Fruit fly (Drosophila melanogaster) whole organism, wandering third instar larva: ENCODE results near the gene CG4558.

Experiments
- Abd-B ChIP-seq: fragments of >200 bp; optimal IDR thresholded peaks from 2 replicates; lab custom pipeline; 2017; ENCODE audit warnings: missing biosample characterization, missing genetic modification characterization
- CG32264 ChIP-seq: fragments of 200-800 bp; sonication (Bioruptor generic); optimal IDR thresholded peaks from 2 replicates; lab custom pipeline; 2016; ENCODE audit warnings: missing biosample characterization, missing genetic modification characterization
- CG9705 ChIP-seq: fragments of 200-800 bp; sonication (Bioruptor generic); optimal IDR thresholded peaks from 2 replicates; lab custom pipeline; 2018; ENCODE audit warnings: missing biosample characterization, mild to moderate bottlenecking, missing genetic modification characterization
- CrebA ChIP-seq: fragments of 200-800 bp; sonication (Bioruptor generic); optimal IDR thresholded peaks from 2 replicates; lab custom pipeline; 2016; ENCODE audit warnings: missing biosample characterization, mild to moderate bottlenecking, missing genetic modification characterization, borderline replicate concordance
- Dfd ChIP-seq: fragments of >200 bp; optimal IDR thresholded peaks from 2 replicates; lab custom pipeline; 2017; ENCODE audit warnings: missing biosample characterization, missing genetic modification characterization
- Dif ChIP-seq: fragments of 200-275, 200-300 bp; sonication (Bioruptor generic); optimal IDR thresholded peaks from 2 replicates; lab custom pipeline; 2018; ENCODE audit warnings: missing biosample characterization, missing genetic modification characterization; ENCODE audit not compliant: partially characterized antibody
- GATAd ChIP-seq: sonication (Bioruptor generic); optimal IDR thresholded peaks from 2 replicates; lab custom pipeline; 2016; ENCODE audit warnings: missing biosample characterization, missing genetic modification characterization
- HLH106 ChIP-seq: fragments of 200-800 bp; optimal IDR thresholded peaks from 3 replicates; lab custom pipeline; 2019; ENCODE audit warnings: missing biosample characterization, mild to moderate bottlenecking, missing genetic modification characterization, moderate library complexity
- Hnf4 ChIP-seq: fragments of 200-800 bp; sonication (Bioruptor generic); optimal IDR thresholded peaks from 2 replicates; lab custom pipeline; 2016; ENCODE audit warnings: missing biosample characterization, mild to moderate bottlenecking, missing genetic modification characterization
- Hr78 ChIP-seq: fragments of >200 bp; optimal IDR thresholded peaks from 2 replicates; lab custom pipeline; 2017; ENCODE audit warnings: missing biosample characterization, missing genetic modification characterization
- Hr83 ChIP-seq: fragments of 200-300 bp; sonication (Bioruptor generic); optimal IDR thresholded peaks from 2 replicates; lab custom pipeline; 2016; ENCODE audit warnings: missing biosample characterization, mild to moderate bottlenecking, missing genetic modification characterization, moderate library complexity; ENCODE audit not compliant: poor library complexity, severe bottlenecking
- Jra ChIP-seq: sonication (Bioruptor generic); optimal IDR thresholded peaks from 2 replicates; lab custom pipeline; 2016; ENCODE audit warnings: missing biosample characterization, missing genetic modification characterization
- Mio ChIP-seq: sonication (Bioruptor generic); optimal IDR thresholded peaks from 2 replicates; lab custom pipeline; 2016; ENCODE audit warnings: missing biosample characterization, missing genetic modification characterization
- Myc ChIP-seq: fragments of >200 bp; optimal IDR thresholded peaks from 2 replicates; lab custom pipeline; 2017
- N ChIP-seq: fragments of >200 bp; optimal IDR thresholded peaks from 2 replicates; lab custom pipeline; 2018; ENCODE audit warnings: missing biosample characterization, missing external identifiers, missing genetic modification characterization
- OdsH ChIP-seq: fragments of 200-800 bp; sonication (Bioruptor generic); optimal IDR thresholded peaks from 2 replicates; lab custom pipeline; 2016; ENCODE audit warnings: missing biosample characterization, mild to moderate bottlenecking, missing genetic modification characterization
- Rel ChIP-seq, 2 experiments: fragments of 200-800 bp; sonication (Bioruptor generic) in 1 of 2; optimal IDR thresholded peaks; 2 replicates in 1 of 2; 3 replicates in 1 of 2; lab custom pipeline; 2016 to 2019; ENCODE audit warnings: mild to moderate bottlenecking in 2 of 2, missing biosample characterization in 2 of 2, missing genetic modification characterization in 2 of 2, moderate library complexity in 1 of 2
- Sp1 ChIP-seq: fragments of 200-800 bp; sonication (Bioruptor generic); optimal IDR thresholded peaks from 3 replicates; lab custom pipeline; 2019; ENCODE audit warnings: missing biosample characterization, mild to moderate bottlenecking, missing genetic modification characterization, moderate library complexity
- Vsx2 ChIP-seq: fragments of 200-300, 225-300 bp; sonication (Bioruptor generic); optimal IDR thresholded peaks from 2 replicates; lab custom pipeline; 2018; ENCODE audit warnings: missing biosample characterization, missing genetic modification characterization; ENCODE audit not compliant: partially characterized antibody
- br ChIP-seq: fragments of 200-800 bp; sonication (Bioruptor generic); optimal IDR thresholded peaks from 2 replicates; lab custom pipeline; 2016; ENCODE audit warnings: missing biosample characterization, missing genetic modification characterization
- brk ChIP-seq: fragments of 200-800 bp; sonication (Bioruptor generic); optimal IDR thresholded peaks from 2 replicates; lab custom pipeline; 2016; ENCODE audit warnings: missing biosample characterization, mild to moderate bottlenecking, missing genetic modification characterization
- dl ChIP-seq, 2 experiments: fragments of 175-275, 200-275 bp in 1 of 2; fragments of 200-275 bp in 1 of 2; sonication (Bioruptor generic); optimal IDR thresholded peaks; lab custom pipeline; 2018; ENCODE audit warnings: mild to moderate bottlenecking in 2 of 2, missing biosample characterization in 2 of 2, missing genetic modification characterization in 2 of 2, moderate library complexity in 2 of 2; ENCODE audit not compliant: partially characterized antibody in 2 of 2, insufficient read depth in 1 of 2
- dmrt93B ChIP-seq: fragments of 200-800 bp; sonication (Bioruptor generic); optimal IDR thresholded peaks from 2 replicates; lab custom pipeline; 2018; ENCODE audit warnings: missing biosample characterization, mild to moderate bottlenecking, missing genetic modification characterization
- dsf ChIP-seq: sonication (Bioruptor generic); optimal IDR thresholded peaks from 2 replicates; lab custom pipeline; 2016; ENCODE audit warnings: missing biosample characterization, missing genetic modification characterization, borderline replicate concordance
- ey ChIP-seq: fragments of 200-800 bp; sonication (Bioruptor generic); optimal IDR thresholded peaks from 2 replicates; lab custom pipeline; 2016; ENCODE audit warnings: missing biosample characterization, missing genetic modification characterization
- foxo ChIP-seq, 2 experiments: fragments of 200-800 bp; sonication (Bioruptor generic); optimal IDR thresholded peaks; 2 replicates in 1 of 2; 3 replicates in 1 of 2; lab custom pipeline; 2016 to 2017; ENCODE audit warnings: missing biosample characterization in 2 of 2, missing genetic modification characterization in 2 of 2
- fru ChIP-seq: fragments of 200-800 bp; sonication (Bioruptor generic); optimal IDR thresholded peaks from 3 replicates; lab custom pipeline; 2016; ENCODE audit warnings: missing biosample characterization, mild to moderate bottlenecking, missing genetic modification characterization
- h ChIP-seq: fragments of 200-800 bp; sonication (Bioruptor generic); optimal IDR thresholded peaks from 3 replicates; lab custom pipeline; 2016; ENCODE audit warnings: missing biosample characterization, mild to moderate bottlenecking, missing genetic modification characterization
- jim ChIP-seq: fragments of 175-275, 200-325 bp; sonication (Bioruptor generic); optimal IDR thresholded peaks from 2 replicates; lab custom pipeline; 2016; ENCODE audit warnings: missing biosample characterization, mild to moderate bottlenecking, missing genetic modification characterization
- lola ChIP-seq: fragments of >200 bp; optimal IDR thresholded peaks from 2 replicates; lab custom pipeline; 2017; ENCODE audit warnings: missing biosample characterization, missing genetic modification characterization
- pan ChIP-seq: fragments of >200 bp; optimal IDR thresholded peaks from 2 replicates; lab custom pipeline; 2017
- psq ChIP-seq: fragments of 200-800 bp; sonication (Bioruptor generic); optimal IDR thresholded peaks from 3 replicates; lab custom pipeline; 2017; ENCODE audit warnings: missing biosample characterization, mild to moderate bottlenecking, missing genetic modification characterization, moderate library complexity
- rgr ChIP-seq: fragments of 200-800 bp; sonication (Bioruptor generic); optimal IDR thresholded peaks from 3 replicates; lab custom pipeline; 2016; ENCODE audit warnings: missing biosample characterization, mild to moderate bottlenecking, missing genetic modification characterization
- sage ChIP-seq: fragments of 200-800 bp; sonication (Bioruptor generic); optimal IDR thresholded peaks from 2 replicates; lab custom pipeline; 2016; ENCODE audit warnings: missing biosample characterization, mild to moderate bottlenecking, missing genetic modification characterization
- sv ChIP-seq: fragments of 200-800 bp; sonication (Bioruptor generic); optimal IDR thresholded peaks from 3 replicates; lab custom pipeline; 2016; ENCODE audit warnings: missing biosample characterization, missing genetic modification characterization
- tai ChIP-seq: sonication (Bioruptor generic); optimal IDR thresholded peaks from 2 replicates; lab custom pipeline; 2016; ENCODE audit warnings: missing biosample characterization, missing genetic modification characterization
- usp ChIP-seq: fragments of >200 bp; optimal IDR thresholded peaks from 2 replicates; lab custom pipeline; 2017; ENCODE audit warnings: missing biosample characterization, missing genetic modification characterization
- woc ChIP-seq: sonication (Bioruptor generic); optimal IDR thresholded peaks from 2 replicates; lab custom pipeline; 2016; ENCODE audit warnings: missing biosample characterization, mild to moderate bottlenecking, missing genetic modification characterization

CG4558 gene

dm6 chrX:6854563-6854962 is 5.0 kb downstream of the CG4558 start:
- TF ChIP-seq psq, result peak; percentile 24
- TF ChIP-seq br (GFP tag; lab: Kevin White, UChicago), result peak; percentile 48
- no peak for TF ChIP-seq dsf (GFP tag; lab: Kevin White, UChicago)
- peak in 1 of 2 experiments; percentile 72 for TF ChIP-seq foxo (GFP tag; optimal IDR thresholded peaks at IDR 0.05; lab: Kevin White, UChicago)
- no peak for TF ChIP-seq Myc (lab: Kevin White, UChicago)
- no peak for TF ChIP-seq Rel (GFP tag; optimal IDR thresholded peaks at IDR 0.05; lab: Kevin White, UChicago)
- no peak for TF ChIP-seq Rel (tag; optimal IDR thresholded peaks at IDR 0.05; lab: Kevin White, UChicago)
- no peak for TF ChIP-seq tai (GFP tag; lab: Kevin White, UChicago)
- TF ChIP-seq CG9705 (GFP tag; lab: Kevin White, UChicago), result no peak
- peak; percentile 74 for TF ChIP-seq rgr (GFP tag; lab: Kevin White, UChicago)
- TF ChIP-seq pan (lab: Kevin White, UChicago), result no peak
- TF ChIP-seq fru, result peak; percentile 73
- no peak for TF ChIP-seq Mio (GFP tag; lab: Kevin White, UChicago)
- TF ChIP-seq CrebA (GFP tag; lab: Kevin White, UChicago), result no peak
- TF ChIP-seq dmrt93B (GFP tag; lab: Kevin White, UChicago), result peak; percentile 33
- peak; percentile 69 for TF ChIP-seq ey (GFP tag; lab: Kevin White, UChicago)
- no peak for TF ChIP-seq dl (GFP tag; optimal IDR thresholded peaks at IDR 0.05; lab: Kevin White, UChicago; ENCODE audit: insufficient read depth in 1 of 2, partially characterized antibody in 2 of 2)
- peak; percentile 7 for TF ChIP-seq Jra (GFP tag; lab: Kevin White, UChicago)
- TF ChIP-seq Vsx2, result no peak
- no peak for TF ChIP-seq jim
- no peak for TF ChIP-seq Abd-B (GFP tag; lab: Kevin White, UChicago)
- TF ChIP-seq GATAd (GFP tag; lab: Kevin White, UChicago), result no peak
- peak; percentile 46 for TF ChIP-seq OdsH (GFP tag; lab: Kevin White, UChicago)
- TF ChIP-seq woc (GFP tag; lab: Kevin White, UChicago), result peak; percentile 11
- peak; percentile 52 for TF ChIP-seq Sp1 (GFP tag; lab: Kevin White, UChicago)
- peak; percentile 10 for TF ChIP-seq HLH106
- TF ChIP-seq Hr83, result no peak
- TF ChIP-seq Dfd (GFP tag; lab: Kevin White, UChicago), result no peak
- TF ChIP-seq Hr78 (GFP tag; lab: Kevin White, UChicago), result no peak
- TF ChIP-seq sage (GFP tag; lab: Kevin White, UChicago), result peak; percentile 39
- no peak for TF ChIP-seq N (GFP tag; lab: Kevin White, UChicago)
- peak; percentile 71 for TF ChIP-seq h (GFP tag; lab: Kevin White, UChicago)
- TF ChIP-seq brk (GFP tag; lab: Kevin White, UChicago), result no peak
- peak; percentile 71 for TF ChIP-seq sv (GFP tag; lab: Kevin White, UChicago)
- no peak for TF ChIP-seq usp (GFP tag; lab: Kevin White, UChicago)
- TF ChIP-seq lola (GFP tag; lab: Kevin White, UChicago), result no peak
- no peak for TF ChIP-seq Dif (GFP tag; lab: Kevin White, UChicago)
- TF ChIP-seq Hnf4 (GFP tag; lab: Kevin White, UChicago), result peak; percentile 45
- TF ChIP-seq CG32264 (GFP tag; lab: Kevin White, UChicago), result no peak

- TF ChIP-seq pan (lab: Kevin White, UChicago) (no peak), Rel (GFP tag; optimal IDR thresholded peaks at IDR 0.05; lab: Kevin White, UChicago) (peak; percentile 44), Rel (tag; optimal IDR thresholded peaks at IDR 0.05; lab: Kevin White, UChicago) (no peak), CG9705 (GFP tag; lab: Kevin White, UChicago) (peak; percentile 15), sv (GFP tag; lab: Kevin White, UChicago) (peak; percentile 87), dsf (GFP tag; lab: Kevin White, UChicago) (no peak), Sp1 (GFP tag; lab: Kevin White, UChicago) (peak; percentile 94), Hr78 (GFP tag; lab: Kevin White, UChicago) (no peak), GATAd (GFP tag; lab: Kevin White, UChicago) (no peak), Hnf4 (GFP tag; lab: Kevin White, UChicago) (peak; percentile 73), Hr83 (no peak), fru (peak; percentile 93), woc (GFP tag; lab: Kevin White, UChicago) (peak; percentile 84), foxo (GFP tag; optimal IDR thresholded peaks at IDR 0.05; lab: Kevin White, UChicago) (peak in 1 of 2 experiments; percentile 90), br (GFP tag; lab: Kevin White, UChicago) (peak; percentile 91), Myc (lab: Kevin White, UChicago) (no peak), Vsx2 (peak; percentile 60), ey (GFP tag; lab: Kevin White, UChicago) (peak; percentile 90), Jra (GFP tag; lab: Kevin White, UChicago) (peak; percentile 78), h (GFP tag; lab: Kevin White, UChicago) (peak; percentile 77), N (GFP tag; lab: Kevin White, UChicago) (peak; percentile 35), HLH106 (peak; percentile 85), Dif (GFP tag; lab: Kevin White, UChicago) (no peak), dl (GFP tag; optimal IDR thresholded peaks at IDR 0.05; lab: Kevin White, UChicago; ENCODE audit: insufficient read depth in 1 of 2, partially characterized antibody in 2 of 2) (no peak), brk (GFP tag; lab: Kevin White, UChicago) (peak; percentile 75), sage (GFP tag; lab: Kevin White, UChicago) (peak; percentile 62), Dfd (GFP tag; lab: Kevin White, UChicago) (no peak), usp (GFP tag; lab: Kevin White, UChicago) (no peak), Abd-B (GFP tag; lab: Kevin White, UChicago) (no peak), OdsH (GFP tag; lab: Kevin White, UChicago) (peak; percentile 87), rgr (GFP tag; lab: Kevin White, UChicago) (peak; percentile 87), jim (no peak), CrebA (GFP tag; lab: Kevin White, UChicago) (no peak), CG32264 (GFP tag; lab: Kevin White, UChicago) (peak; percentile 79), psq (peak; percentile 67), dmrt93B (GFP tag; lab: Kevin White, UChicago) (peak; percentile 55), tai (GFP tag; lab: Kevin White, UChicago) (no peak), lola (GFP tag; lab: Kevin White, UChicago) (no peak), Mio (GFP tag; lab: Kevin White, UChicago) (no peak)
These were observed 6.0 kb downstream of the CG4558 start for dm6 chrX:6855366-6856200.
